Fruit fly (Drosophila melanogaster): ENCODE measurements around the gene fws.

fws gene

DNA sequence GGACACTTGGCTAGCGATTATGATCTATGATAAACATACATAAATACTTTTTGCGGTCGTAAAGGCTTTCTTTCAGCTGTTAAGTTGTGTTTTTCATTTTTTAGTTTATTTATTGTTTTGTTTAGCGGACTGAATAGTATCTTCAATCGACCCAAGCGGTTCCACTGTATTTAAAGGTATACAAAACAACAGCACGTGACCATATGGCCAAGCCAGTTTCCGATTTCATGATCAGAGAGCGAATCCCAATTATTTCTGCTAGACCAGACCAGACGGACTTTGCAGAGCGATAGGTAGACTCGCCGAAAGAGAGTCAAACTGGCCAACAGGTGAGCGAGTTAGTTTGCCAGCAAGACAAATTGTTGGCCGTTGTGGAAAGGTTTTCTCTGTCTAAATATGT, 9.3 kb downstream of the fws start, which contains the start of gene Sgt:
Gene Sgt (plus strand): TSS at position 80 of the 400 bp plus-strand sequence.
- TF ChIP-seq CG8478 (optimal IDR thresholded peaks at IDR 0.05): no peak
- TF ChIP-seq CTCF (optimal IDR thresholded peaks at IDR 0.05): no peak

DNA sequence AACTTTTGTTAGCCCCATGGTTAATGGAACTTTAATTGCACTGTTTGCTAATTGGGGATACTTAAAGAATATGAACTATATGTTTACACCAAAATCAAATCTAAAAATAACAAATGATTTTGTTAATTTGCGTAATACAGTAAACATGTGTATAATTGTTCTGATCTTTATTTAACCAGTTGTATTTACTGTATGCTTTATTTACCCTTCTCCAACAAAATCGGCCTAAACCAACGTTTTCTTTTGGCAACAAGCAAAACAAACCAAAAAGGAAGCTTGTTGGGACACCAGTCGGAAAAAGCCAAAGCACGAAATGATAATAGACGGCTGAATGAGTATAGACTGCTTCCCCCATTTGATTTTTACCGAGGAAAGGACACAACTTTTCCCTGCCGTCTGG, 10.2 kb downstream of the fws start:
- TF ChIP-seq CTCF (optimal IDR thresholded peaks at IDR 0.05) (no peak), CG8478 (optimal IDR thresholded peaks at IDR 0.05) (no peak)

dm6 chr2L:17466950-17467349, 13.9 kb downstream of the fws start:
- TF ChIP-seq CG8478 (optimal IDR thresholded peaks at IDR 0.05): no peak
- no peak for TF ChIP-seq CTCF (optimal IDR thresholded peaks at IDR 0.05)

DNA sequence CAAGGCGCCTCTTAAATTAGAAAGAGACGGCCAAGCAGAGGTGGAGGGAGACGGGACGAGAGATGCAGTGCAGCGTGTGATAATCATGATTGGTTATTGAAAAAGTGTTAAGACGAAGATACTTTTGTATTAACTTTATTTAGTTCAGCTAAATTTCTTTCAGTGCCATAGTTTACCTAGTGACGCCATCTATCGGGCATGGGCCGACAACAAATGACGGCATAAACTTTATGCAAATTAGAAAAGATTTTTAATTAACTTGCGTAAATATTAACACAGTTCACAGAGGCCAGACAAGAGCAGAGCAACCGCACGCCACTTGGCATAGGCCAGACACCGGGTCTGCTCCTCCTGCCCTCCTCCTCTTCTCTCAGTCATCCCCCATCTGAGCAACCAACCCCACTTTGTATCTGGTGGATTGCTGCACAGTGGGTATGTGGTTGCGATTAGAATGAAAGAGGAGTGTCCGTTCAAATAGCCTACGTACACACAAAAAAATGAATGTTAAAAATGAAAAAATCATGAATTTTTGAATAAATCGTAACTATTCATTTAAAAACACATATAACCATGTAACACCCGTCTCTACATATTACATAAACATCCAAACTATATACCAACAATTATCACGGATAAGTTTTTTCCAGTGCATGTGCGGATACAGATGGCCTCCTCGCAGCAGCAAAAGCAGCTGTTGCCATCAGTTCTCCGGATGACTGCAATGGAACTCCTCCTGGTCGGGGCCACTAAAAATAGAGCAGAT, 14.7 kb downstream of the fws start:
- TF ChIP-seq CTCF (optimal IDR thresholded peaks at IDR 0.05) (peak; percentile 48 to 54), CG8478 (optimal IDR thresholded peaks at IDR 0.05) (no peak)

- no peak for TF ChIP-seq CTCF (optimal IDR thresholded peaks at IDR 0.05)
- no peak for TF ChIP-seq CG8478 (optimal IDR thresholded peaks at IDR 0.05)
Observed at dm6 chr2L:17457944-17458343, 22.9 kb downstream of the fws start, which contains the start of gene CG18563. CG18563 (minus strand) TSS chr2L:17458044.

DNA sequence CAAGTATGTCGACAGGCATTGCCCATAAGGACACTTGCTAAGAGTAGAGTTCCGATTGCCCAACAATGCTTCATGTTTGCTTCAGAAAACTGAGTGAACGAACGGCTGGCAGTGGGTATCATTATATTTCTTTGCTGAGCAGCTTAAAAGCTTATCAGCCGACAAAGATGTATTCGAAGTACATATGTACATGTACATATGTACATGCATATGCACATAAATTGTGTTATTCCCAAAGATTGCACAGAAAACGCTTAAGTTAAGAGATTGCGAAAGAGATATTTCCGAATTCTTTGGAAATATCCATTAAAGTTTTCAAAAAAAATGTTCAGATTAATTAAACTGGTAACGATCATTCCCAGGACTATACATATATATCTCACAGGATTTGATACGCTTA, 25.0 kb downstream of the fws start, which contains the start of gene SPH93:
Gene SPH93 (minus strand): TSS at position 101 of the 400 bp plus-strand sequence.
- TF ChIP-seq CTCF (optimal IDR thresholded peaks at IDR 0.05) (no peak), CG8478 (optimal IDR thresholded peaks at IDR 0.05) (no peak)

- TF ChIP-seq CG8478 (optimal IDR thresholded peaks at IDR 0.05) (no peak), CTCF (optimal IDR thresholded peaks at IDR 0.05) (no peak)
Observed at dm6 chr2L:17452624-17453023, 28.2 kb downstream of the fws start, which contains the start of gene CG5050. CG5050 (plus strand) TSS chr2L:17452924.

- TF ChIP-seq CTCF (optimal IDR thresholded peaks at IDR 0.05) (no peak), CG8478 (optimal IDR thresholded peaks at IDR 0.05) (no peak)
Observed at dm6 chr2L:17452084-17452483, 28.7 kb downstream of the fws start.

DNA sequence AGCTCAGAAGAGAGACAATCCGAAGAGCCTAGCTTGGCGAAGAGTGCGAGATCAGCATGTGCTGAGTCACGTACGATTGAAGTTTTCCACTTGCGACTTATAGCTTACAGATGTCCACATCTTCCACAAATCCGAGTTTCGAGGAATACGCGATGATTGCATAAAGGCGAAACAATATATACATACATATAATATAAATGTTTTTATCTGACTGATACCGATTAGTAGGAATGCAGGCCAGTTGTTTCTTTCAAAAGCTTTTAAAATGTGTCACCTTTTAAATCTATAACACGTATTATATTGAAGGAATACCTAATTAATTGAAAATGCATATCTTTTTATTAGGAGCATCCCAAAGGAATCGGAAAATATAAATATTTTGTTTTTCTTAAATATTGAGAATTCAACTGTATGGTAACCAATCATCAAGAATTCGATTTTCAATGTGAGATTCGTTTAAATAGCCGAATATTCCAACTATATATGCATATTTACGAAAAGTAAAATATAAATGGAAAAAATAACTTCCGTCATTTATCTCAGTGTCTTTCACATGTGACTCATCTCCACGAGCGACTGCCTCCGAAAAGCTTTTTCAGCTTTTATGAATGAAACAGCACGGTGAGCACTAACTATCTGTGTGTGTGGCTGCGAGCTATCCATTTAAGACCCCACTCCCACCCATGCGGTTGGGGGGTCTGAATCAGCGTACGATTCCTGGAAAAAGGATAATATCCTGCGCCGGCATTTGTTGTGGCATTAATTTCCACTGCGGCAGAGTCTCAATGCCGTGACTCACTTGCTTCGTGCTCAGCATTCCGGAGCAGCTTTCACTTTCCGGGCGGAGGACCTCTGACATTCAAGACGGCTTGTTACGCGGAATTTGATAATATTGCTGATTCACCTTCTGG, 30.1 kb downstream of the fws start:
- TF ChIP-seq CG8478 (optimal IDR thresholded peaks at IDR 0.05) (no peak), CTCF (optimal IDR thresholded peaks at IDR 0.05) (no peak)

- TF ChIP-seq CG8478 (optimal IDR thresholded peaks at IDR 0.05) (no peak), CTCF (optimal IDR thresholded peaks at IDR 0.05) (no peak)
Observed at dm6 chr2L:17449608-17450504, 31.0 kb downstream of the fws start, which contains the start of gene dl. dl (minus strand) TSS chr2L:17450364.

DNA sequence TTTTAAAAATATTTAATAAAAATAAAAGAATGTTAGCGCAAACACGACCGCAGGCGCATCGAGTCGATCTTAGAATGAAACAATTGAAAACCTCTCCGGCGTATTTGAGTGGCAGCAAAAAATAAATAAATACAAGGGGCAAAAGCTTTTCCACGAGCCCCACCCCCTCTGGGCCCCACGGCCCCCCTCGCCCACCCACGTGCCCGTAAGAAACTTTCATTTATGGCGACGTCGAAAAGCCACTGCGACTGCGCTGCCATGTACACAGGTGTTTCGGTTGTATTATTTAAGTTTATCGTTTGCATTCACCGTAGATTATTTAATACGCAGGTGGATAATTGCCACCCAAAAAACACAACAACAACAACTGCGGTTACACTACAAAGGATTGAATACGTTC, 32.4 kb downstream of the fws start:
- no peak for TF ChIP-seq CG8478 (optimal IDR thresholded peaks at IDR 0.05)
- TF ChIP-seq CTCF (optimal IDR thresholded peaks at IDR 0.05): no peak

DNA sequence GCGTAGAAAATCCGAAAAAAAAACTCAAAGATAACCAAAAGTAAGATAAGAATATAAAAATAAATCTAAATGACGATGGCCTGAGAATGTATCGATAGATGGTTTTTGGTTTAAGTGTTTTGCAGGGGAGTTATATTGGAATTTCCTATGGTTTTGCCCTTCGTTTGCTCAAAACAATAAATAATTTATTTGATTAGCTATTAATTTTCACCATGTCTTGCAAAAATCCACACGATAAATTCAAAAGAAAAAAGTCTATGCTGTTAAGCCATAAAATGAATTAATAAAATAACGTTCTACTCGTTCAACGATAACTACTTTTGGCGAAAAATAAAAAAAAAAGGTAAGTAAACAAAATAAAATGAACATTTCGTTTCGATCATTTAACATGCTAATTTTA, 33.8 kb downstream of the fws start:
- TF ChIP-seq CG8478 (optimal IDR thresholded peaks at IDR 0.05) (no peak), CTCF (optimal IDR thresholded peaks at IDR 0.05) (no peak)

dm6 chr2L:17437594-17437993, 43.2 kb downstream of the fws start:
- TF ChIP-seq CTCF (optimal IDR thresholded peaks at IDR 0.05): no peak
- TF ChIP-seq CG8478 (optimal IDR thresholded peaks at IDR 0.05): no peak

dm6 chr2L:17436500-17436899, 44.3 kb downstream of the fws start, which contains the start of gene CG33928:
CG33928 (minus strand) TSS chr2L:17436600.
- TF ChIP-seq CTCF (optimal IDR thresholded peaks at IDR 0.05) (no peak), CG8478 (optimal IDR thresholded peaks at IDR 0.05) (no peak)
